Fruit fly (Drosophila melanogaster): Measurements from ENCODE around the gene CG14913.
A peak's percentile ranks its signal among the peaks of the same experiment; 100 is the strongest.

- TF ChIP-seq CG34367 (tag; optimal IDR thresholded peaks at IDR 0.05) (no peak), D1 (tag; optimal IDR thresholded peaks at IDR 0.05) (peak; percentile 11), Pif1A (GFP tag; optimal IDR thresholded peaks at IDR 0.05) (peak; percentile 64), CG15710 (tag; optimal IDR thresholded peaks at IDR 0.05) (peak; percentile 36), CG8159 (tag; optimal IDR thresholded peaks at IDR 0.05) (peak; percentile 48), CG14655 (GFP tag; optimal IDR thresholded peaks at IDR 0.05) (peak; percentile 51), Snoo (tag; optimal IDR thresholded peaks at IDR 0.05) (peak; percentile 40), fd96Ca (GFP tag; IDR thresholded peaks at IDR 0.05) (no peak), Pif1B (GFP tag; optimal IDR thresholded peaks at IDR 0.05) (no peak), CG17806 (tag; optimal IDR thresholded peaks at IDR 0.05) (peak; percentile 15)
Measured at dm6 chr2L:11065932-11066823, 49.4 kb downstream of the CG14913 start.
